ENCODE assay signal across 5 fruit fly cellular contexts in genomic region chr2L:2584461-2585056, dm6.
TF ChIP-seq lines count a peak whose summit lies in the region.

No protein-coding gene starts in this region.

- no peak for TF ChIP-seq CTCF in whole organism, embryonic (GFP tag; optimal IDR thresholded peaks at IDR 0.05; lab: Kevin White, UChicago)

TF ChIP-seq in whole organism, adult, 20 proteins besides CTCF, POLR2A, EP300 and RAD21:
- TF ChIP-seq tj (GFP tag; optimal IDR thresholded peaks at IDR 0.05; lab: Kevin White, UChicago): peak; percentile 33
- no peak for TF ChIP-seq cic (GFP tag; optimal IDR thresholded peaks at IDR 0.05; lab: Kevin White, UChicago)
- TF ChIP-seq toe (GFP tag; optimal IDR thresholded peaks at IDR 0.05; lab: Kevin White, UChicago): no peak
- no peak for TF ChIP-seq bab1 (GFP tag; optimal IDR thresholded peaks at IDR 0.05; lab: Kevin White, UChicago)
- TF ChIP-seq kay (GFP tag; lab: Kevin White, UChicago; ENCODE audit: borderline replicate concordance): peak; percentile 97
- TF ChIP-seq Hr96 (GFP tag; optimal IDR thresholded peaks at IDR 0.05; lab: Kevin White, UChicago): peak; percentile 10
- no peak for TF ChIP-seq CG7045 (GFP tag; optimal IDR thresholded peaks at IDR 0.05; lab: Kevin White, UChicago)
- TF ChIP-seq CG33017 (tag; optimal IDR thresholded peaks at IDR 0.05; lab: Kevin White, UChicago): peak; percentile 41
- TF ChIP-seq cnc (optimal IDR thresholded peaks at IDR 0.05; lab: Kevin White, UChicago): no peak
- peak; percentile 46 for TF ChIP-seq CG12768 (GFP tag; optimal IDR thresholded peaks at IDR 0.05; lab: Kevin White, UChicago)
- TF ChIP-seq Clk (GFP tag; optimal IDR thresholded peaks at IDR 0.05; lab: Kevin White, UChicago): no peak
- no peak for TF ChIP-seq CG7101 (tag; optimal IDR thresholded peaks at IDR 0.05; lab: Kevin White, UChicago)
- peak; percentile 16 for TF ChIP-seq Mnt (GFP tag; optimal IDR thresholded peaks at IDR 0.05; lab: Kevin White, UChicago)
- TF ChIP-seq pad (GFP tag; optimal IDR thresholded peaks at IDR 0.05; lab: Kevin White, UChicago): peak; percentile 60

TF ChIP-seq in whole organism, embryonic, 481 proteins besides CTCF, POLR2A, EP300 and RAD21:
- TF ChIP-seq Pdp1 (GFP tag; optimal IDR thresholded peaks at IDR 0.05; lab: Kevin White, UChicago) (peak in 1 of 2 experiments; percentile 89), grau (tag; optimal IDR thresholded peaks at IDR 0.05; lab: Kevin White, UChicago) (peak; percentile 61), Dip2 (GFP tag; IDR thresholded peaks at IDR 0.05; lab: Robert Waterston, UW) (no peak), onecut (GFP tag; IDR thresholded peaks at IDR 0.05; lab: Robert Waterston, UW) (peak; percentile 79), CG11093 (GFP tag; IDR thresholded peaks at IDR 0.05; lab: Robert Waterston, UW) (peak; percentile 6; the same call in 1 of the 3 replicates), CG9932 (GFP tag; IDR thresholded peaks at IDR 0.05; lab: Robert Waterston, UW) (no peak), nom (GFP tag; optimal IDR thresholded peaks at IDR 0.05; lab: Kevin White, UChicago) (peak; percentile 44), hkb (optimal IDR thresholded peaks at IDR 0.05; lab: Kevin White, UChicago) (no peak), hkb (GFP tag; IDR thresholded peaks at IDR 0.05; lab: Robert Waterston, UW) (0 out of 2 replicates have a peak, but pooled peaks have one; percentile 16), ara (GFP tag; IDR thresholded peaks at IDR 0.05; lab: Robert Waterston, UW) (no peak), sens (GFP tag; lab: Kevin White, UChicago) (peak; percentile 32), zf30C (GFP tag; optimal IDR thresholded peaks at IDR 0.05; lab: Kevin White, UChicago) (peak; percentile 54), lbe (GFP tag; optimal IDR thresholded peaks at IDR 0.05; lab: Kevin White, UChicago) (no peak)

TF ChIP-seq in whole organism, prepupa, 60 proteins besides CTCF, POLR2A, EP300 and RAD21 (continues in another document):
- TF ChIP-seq Met (GFP tag; optimal IDR thresholded peaks at IDR 0.05; lab: Kevin White, UChicago) (no peak), pdm3 (GFP tag; optimal IDR thresholded peaks at IDR 0.05; lab: Kevin White, UChicago) (no peak), Hr4 (GFP tag; optimal IDR thresholded peaks at IDR 0.05; lab: Kevin White, UChicago) (no peak), Eip78C (GFP tag; lab: Kevin White, UChicago) (peak; percentile 85), svp (GFP tag; lab: Kevin White, UChicago) (peak; percentile 88), Smox (GFP tag; optimal IDR thresholded peaks at IDR 0.05; lab: Kevin White, UChicago) (no peak), Sox15 (GFP tag; optimal IDR thresholded peaks at IDR 0.05; lab: Kevin White, UChicago) (no peak), CG4318 (GFP tag; optimal IDR thresholded peaks at IDR 0.05; lab: Kevin White, UChicago) (no peak), CG34406 (GFP tag; optimal IDR thresholded peaks at IDR 0.05; lab: Kevin White, UChicago) (peak; percentile 7), Sox14 (GFP tag; optimal IDR thresholded peaks at IDR 0.05; lab: Kevin White, UChicago) (peak; percentile 20), achi (GFP tag; optimal IDR thresholded peaks at IDR 0.05; lab: Kevin White, UChicago) (peak; percentile 6), cyc (GFP tag; optimal IDR thresholded peaks at IDR 0.05; lab: Kevin White, UChicago) (peak; percentile 24), Lpt (GFP tag; optimal IDR thresholded peaks at IDR 0.05; lab: Kevin White, UChicago) (no peak), Eip75B (GFP tag; optimal IDR thresholded peaks at IDR 0.05; lab: Kevin White, UChicago) (no peak), dac (GFP tag; optimal IDR thresholded peaks at IDR 0.05; lab: Kevin White, UChicago) (no peak), topi (GFP tag; optimal IDR thresholded peaks at IDR 0.05; lab: Kevin White, UChicago) (peak; percentile 30), CG11294 (GFP tag; IDR thresholded peaks at IDR 0.05; lab: Robert Waterston, UW) (no peak), CG6854 (GFP tag; optimal IDR thresholded peaks at IDR 0.05; lab: Kevin White, UChicago) (peak; percentile 24), fd85E (GFP tag; optimal IDR thresholded peaks at IDR 0.05; lab: Kevin White, UChicago) (no peak), salr (GFP tag; optimal IDR thresholded peaks at IDR 0.05; lab: Kevin White, UChicago) (no peak), Hr38 (GFP tag; optimal IDR thresholded peaks at IDR 0.05; lab: Kevin White, UChicago) (no peak), CG1621 (tag; optimal IDR thresholded peaks at IDR 0.05; lab: Kevin White, UChicago) (peak; percentile 8), CG10669 (GFP tag; optimal IDR thresholded peaks at IDR 0.05; lab: Kevin White, UChicago) (no peak), Hr39 (GFP tag; optimal IDR thresholded peaks at IDR 0.05; lab: Kevin White, UChicago) (peak; percentile 23)

TF ChIP-seq in whole organism, pupa, 21 proteins besides CTCF, POLR2A, EP300 and RAD21:
- TF ChIP-seq gl (tag; optimal IDR thresholded peaks at IDR 0.05; lab: Kevin White, UChicago) (peak; percentile 42), CG12605 (GFP tag; IDR thresholded peaks at IDR 0.05; lab: Robert Waterston, UW) (peak; percentile 21; the same call in 1 of the 2 replicates), CG32121 (GFP tag; IDR thresholded peaks at IDR 0.05; lab: Robert Waterston, UW) (peak; percentile 17; the same call in 1 of the 2 replicates), CG8301 (tag; optimal IDR thresholded peaks at IDR 0.05; lab: Kevin White, UChicago) (peak; percentile 41), CG34367 (tag; optimal IDR thresholded peaks at IDR 0.05; lab: Kevin White, UChicago) (peak; percentile 14), D1 (tag; optimal IDR thresholded peaks at IDR 0.05; lab: Kevin White, UChicago) (no peak), CG8159 (tag; optimal IDR thresholded peaks at IDR 0.05; lab: Kevin White, UChicago) (peak; percentile 9), Pif1B (GFP tag; optimal IDR thresholded peaks at IDR 0.05; lab: Kevin White, UChicago) (no peak), CG4496 (GFP tag; IDR thresholded peaks at IDR 0.05; lab: Robert Waterston, UW) (peak; percentile 46; the same call in 1 of the 3 replicates), Ets98B (GFP tag; IDR thresholded peaks at IDR 0.05; lab: Robert Waterston, UW) (peak; percentile 40), Pif1A (GFP tag; optimal IDR thresholded peaks at IDR 0.05; lab: Kevin White, UChicago) (no peak), CG13204 (GFP tag; optimal IDR thresholded peaks at IDR 0.05; lab: Kevin White, UChicago) (no peak), fd96Ca (GFP tag; IDR thresholded peaks at IDR 0.05; lab: Robert Waterston, UW) (peak; percentile 62; the same call in 1 of the 3 replicates), rn (GFP tag; IDR thresholded peaks at IDR 0.05; lab: Robert Waterston, UW) (no peak), Snoo (tag; optimal IDR thresholded peaks at IDR 0.05; lab: Kevin White, UChicago) (no peak), CG10348 (GFP tag; IDR thresholded peaks at IDR 0.05; lab: Robert Waterston, UW) (no peak), CG15710 (tag; optimal IDR thresholded peaks at IDR 0.05; lab: Kevin White, UChicago) (peak; percentile 23), CG9948 (tag; optimal IDR thresholded peaks at IDR 0.05; lab: Kevin White, UChicago) (no peak), EcR (GFP tag; optimal IDR thresholded peaks at IDR 0.05; lab: Kevin White, UChicago) (peak; percentile 72), CG17806 (tag; optimal IDR thresholded peaks at IDR 0.05; lab: Kevin White, UChicago) (peak; percentile 23), CG14655 (GFP tag; optimal IDR thresholded peaks at IDR 0.05; lab: Kevin White, UChicago) (no peak)

TF ChIP-seq in whole organism, wandering third instar larva, 38 proteins besides CTCF, POLR2A, EP300 and RAD21:
- TF ChIP-seq foxo (GFP tag; optimal IDR thresholded peaks at IDR 0.05; lab: Kevin White, UChicago) (peak in 1 of 2 experiments; percentile 28), GATAd (GFP tag; optimal IDR thresholded peaks at IDR 0.05; lab: Kevin White, UChicago) (no peak), rgr (GFP tag; optimal IDR thresholded peaks at IDR 0.05; lab: Kevin White, UChicago) (peak; percentile 40), HLH106 (tag; optimal IDR thresholded peaks at IDR 0.05; lab: Kevin White, UChicago) (peak; percentile 1)
